Fruit fly (Drosophila melanogaster) whole organism, embryonic: Measurements from ENCODE around the gene mRpS18B.

ENCODE experiments used
- Abd-B ChIP-seq: fragments of 200-800 bp; sonication (Bioruptor generic); optimal IDR thresholded peaks from 2 replicates; lab custom pipeline; 2018; ENCODE audit warnings: missing biosample characterization, mild to moderate bottlenecking, missing genetic modification characterization, moderate library complexity
- CG10147 ChIP-seq: fragments of 200-800 bp; sonication (Bioruptor generic); optimal IDR thresholded peaks from 2 replicates; lab custom pipeline; 2019; ENCODE audit warnings: missing biosample characterization, mild to moderate bottlenecking, missing genetic modification characterization, moderate library complexity
- CG10209 ChIP-seq: fragments of 200-800 bp; sonication (Bioruptor generic); optimal IDR thresholded peaks from 3 replicates; lab custom pipeline; 2017; ENCODE audit warnings: missing biosample characterization, mild to moderate bottlenecking, missing genetic modification characterization, missing genetic modification reagents
- CG10543 ChIP-seq: fragments of 200-800 bp; sonication (Bioruptor generic); optimal IDR thresholded peaks from 3 replicates; lab custom pipeline; 2017; ENCODE audit warnings: missing biosample characterization, mild to moderate bottlenecking, missing genetic modification characterization, moderate library complexity
- CG11093 ChIP-seq: fragments of 200-800 bp; sonication (Bioruptor generic); IDR thresholded peaks from 3 replicates; pipeline ENCODE4 v1.3.6; 2022; ENCODE audit warnings: missing biosample characterization, missing genetic modification characterization
- CG11247 ChIP-seq: fragments of 200-800 bp; sonication (Bioruptor generic); IDR thresholded peaks from 2 replicates; pipeline ENCODE4 v1.3.6; 2022; ENCODE audit warnings: missing biosample characterization, missing genetic modification characterization
- CG11504 ChIP-seq: fragments of 200-800 bp; sonication (Bioruptor generic); optimal IDR thresholded peaks from 3 replicates; lab custom pipeline; 2019; ENCODE audit warnings: missing biosample characterization, mild to moderate bottlenecking, missing genetic modification characterization, moderate library complexity
- CG12071 ChIP-seq: fragments of 200-800 bp; sonication (Bioruptor generic); optimal IDR thresholded peaks from 3 replicates; lab custom pipeline; 2018; ENCODE audit warnings: missing biosample characterization, mild to moderate bottlenecking, missing genetic modification characterization
- CG13775 ChIP-seq: fragments of 200-800 bp; sonication (Bioruptor generic); optimal IDR thresholded peaks from 3 replicates; lab custom pipeline; 2017; ENCODE audit warnings: missing biosample characterization, mild to moderate bottlenecking, missing genetic modification characterization
- CG15073 ChIP-seq: fragments of 200-800 bp; sonication (Bioruptor generic); optimal IDR thresholded peaks from 2 replicates; lab custom pipeline; 2016; ENCODE audit warnings: missing biosample characterization, missing genetic modification characterization
- CG18599 ChIP-seq: fragments of 200-800 bp; sonication (Bioruptor generic); optimal IDR thresholded peaks from 3 replicates; lab custom pipeline; 2017; ENCODE audit warnings: missing biosample characterization, missing genetic modification characterization, mild to moderate bottlenecking, moderate library complexity, missing genetic modification reagents
- CG18619 ChIP-seq: fragments of 200-800 bp; sonication (Bioruptor generic); optimal IDR thresholded peaks from 3 replicates; lab custom pipeline; 2017; ENCODE audit warnings: missing biosample characterization, mild to moderate bottlenecking, missing genetic modification characterization
- CG32772 ChIP-seq: fragments of 200-800 bp; sonication (Bioruptor generic); IDR thresholded peaks from 2 replicates; pipeline ENCODE4 v1.3.6; 2022; ENCODE audit warnings: missing biosample characterization, missing genetic modification characterization
- CG3407 ChIP-seq: fragments of 200-800 bp; sonication (Bioruptor generic); optimal IDR thresholded peaks from 2 replicates; lab custom pipeline; 2018; ENCODE audit warnings: missing biosample characterization, mild to moderate bottlenecking, missing genetic modification characterization
- CG5953 ChIP-seq: fragments of 200-800 bp; sonication (Bioruptor generic); IDR thresholded peaks from 2 replicates; pipeline ENCODE4 v1.3.6; 2022; ENCODE audit warnings: missing biosample characterization, missing genetic modification characterization
- CG6654 ChIP-seq: fragments of 200-800 bp; sonication (Bioruptor generic); optimal IDR thresholded peaks from 2 replicates; lab custom pipeline; 2017; ENCODE audit warnings: missing biosample characterization, mild to moderate bottlenecking, missing genetic modification characterization
- CG7372 ChIP-seq: fragments of 200-800 bp; sonication (Bioruptor generic); IDR thresholded peaks from 2 replicates; pipeline ENCODE4 v1.3.6; 2022; ENCODE audit warnings: missing biosample characterization, missing genetic modification characterization
- CG8290 ChIP-seq, 3 experiments: fragments of 200-800 bp; sonication (Bioruptor generic); optimal IDR thresholded peaks; 2 replicates each; lab custom pipeline; 2016 to 2019; ENCODE audit warnings: missing biosample characterization in 3 of 3, missing genetic modification characterization in 3 of 3, mild to moderate bottlenecking in 2 of 3, moderate library complexity in 1 of 3
- CG9727 ChIP-seq: fragments of 200-800 bp; sonication (Bioruptor generic); optimal IDR thresholded peaks from 3 replicates; lab custom pipeline; 2017; ENCODE audit warnings: missing biosample characterization, mild to moderate bottlenecking, missing genetic modification characterization
- CG9932 ChIP-seq: fragments of 200-800 bp; sonication (Bioruptor generic); IDR thresholded peaks from 2 replicates; pipeline ENCODE4 v1.3.6; 2022; ENCODE audit warnings: missing biosample characterization, missing genetic modification characterization
- CkIIα-i1 ChIP-seq: fragments of 200-800 bp; sonication (Bioruptor generic); IDR thresholded peaks from 2 replicates; pipeline ENCODE4 v1.3.6; 2022; ENCODE audit warnings: missing biosample characterization, missing genetic modification characterization
- D19A ChIP-seq: fragments of 200-800 bp; optimal IDR thresholded peaks from 3 replicates; lab custom pipeline; 2019; ENCODE audit warnings: missing biosample characterization, mild to moderate bottlenecking, missing genetic modification characterization, moderate library complexity
- Dbx ChIP-seq: fragments of 200-800 bp; sonication (Bioruptor generic); IDR thresholded peaks from 3 replicates; pipeline ENCODE4 v1.3.6; 2022; ENCODE audit warnings: missing biosample characterization, missing genetic modification characterization
- Dfd ChIP-seq, 2 experiments: fragments of >200 bp; optimal IDR thresholded peaks; 2 replicates each; lab custom pipeline; 2017; ENCODE audit warnings: missing biosample characterization in 2 of 2, missing genetic modification characterization in 2 of 2
- HLHmδ ChIP-seq: fragments of 200-800 bp; sonication (Bioruptor generic); optimal IDR thresholded peaks from 2 replicates; lab custom pipeline; 2018; ENCODE audit warnings: missing biosample characterization, mild to moderate bottlenecking, missing genetic modification characterization, moderate library complexity
- Hmr ChIP-seq: fragments of 200-800 bp; sonication (Bioruptor generic); optimal IDR thresholded peaks from 3 replicates; lab custom pipeline; 2017; ENCODE audit warnings: mild to moderate bottlenecking, missing biosample characterization, missing genetic modification reagents, missing genetic modification characterization
- Hr39 ChIP-seq: fragments of >200 bp; optimal IDR thresholded peaks from 2 replicates; lab custom pipeline; 2017
- Lim3 ChIP-seq: fragments of 200-800 bp; sonication (Bioruptor generic); IDR thresholded peaks from 2 replicates; pipeline ENCODE4 v1.3.6; 2022; ENCODE audit warnings: missing biosample characterization, missing genetic modification characterization
- MBD-R2 ChIP-seq: fragments of 200-800 bp; sonication (Bioruptor generic); IDR thresholded peaks from 2 replicates; pipeline ENCODE4 v1.3.6; 2022; ENCODE audit warnings: missing biosample characterization, missing genetic modification characterization
- Mes4 ChIP-seq: fragments of 200-800 bp; sonication (Bioruptor generic); optimal IDR thresholded peaks from 2 replicates; lab custom pipeline; 2016; ENCODE audit warnings: missing biosample characterization, missing genetic modification characterization
- Nf-YA ChIP-seq: fragments of 200-800 bp; sonication (Bioruptor generic); IDR thresholded peaks from 2 replicates; pipeline ENCODE4 v1.3.6; 2022; ENCODE audit warnings: missing biosample characterization, missing genetic modification characterization
- Oaz ChIP-seq: fragments of 200-800 bp; sonication (Bioruptor generic); IDR thresholded peaks from 2 replicates; pipeline ENCODE4 v1.3.6; 2022; ENCODE audit warnings: missing biosample characterization, missing genetic modification characterization
- bsh ChIP-seq, 2 experiments: fragments of 200-800 bp; sonication (Bioruptor generic); optimal IDR thresholded peaks; 2 replicates each; lab custom pipeline; 2017 to 2018; ENCODE audit warnings: mild to moderate bottlenecking in 2 of 2, missing biosample characterization in 2 of 2, missing genetic modification characterization in 2 of 2, moderate library complexity in 1 of 2
- btn ChIP-seq: fragments of 200-800 bp; sonication (Bioruptor generic); optimal IDR thresholded peaks from 2 replicates; lab custom pipeline; 2016; ENCODE audit warnings: missing biosample characterization, missing genetic modification characterization
- cad ChIP-seq: fragments of >200 bp; optimal IDR thresholded peaks from 2 replicates; lab custom pipeline; 2017; ENCODE audit warnings: missing biosample characterization, missing genetic modification characterization
- crc ChIP-seq: fragments of 200-800 bp; sonication (Bioruptor generic); optimal IDR thresholded peaks from 2 replicates; lab custom pipeline; 2016; ENCODE audit warnings: missing biosample characterization, missing genetic modification characterization
- croc ChIP-seq: fragments of 200-800 bp; sonication (Bioruptor generic); conservative IDR thresholded peaks from 3 replicates; pipeline ENCODE4 v1.3.6; 2022; ENCODE audit warnings: missing biosample characterization, missing genetic modification characterization
- dm ChIP-seq: fragments of 200-800 bp; sonication (Bioruptor generic); optimal IDR thresholded peaks from 3 replicates; lab custom pipeline; 2016; ENCODE audit warnings: missing biosample characterization, missing genetic modification characterization
- ftz-f1 ChIP-seq: fragments of 200-800 bp; sonication (Bioruptor generic); optimal IDR thresholded peaks from 2 replicates; lab custom pipeline; 2016; ENCODE audit warnings: missing biosample characterization, missing genetic modification characterization
- ham ChIP-seq: fragments of 200-800 bp; sonication (Bioruptor generic); IDR thresholded peaks from 2 replicates; pipeline ENCODE4 v1.3.6; 2022; ENCODE audit warnings: missing biosample characterization, missing genetic modification characterization
- jumu ChIP-seq: fragments of 200-800 bp; sonication (Bioruptor generic); optimal IDR thresholded peaks from 3 replicates; lab custom pipeline; 2016; ENCODE audit warnings: missing biosample characterization, missing genetic modification characterization
- lilli ChIP-seq: fragments of 200-800 bp; sonication (Bioruptor generic); optimal IDR thresholded peaks from 3 replicates; lab custom pipeline; 2016; ENCODE audit warnings: missing biosample characterization, missing genetic modification characterization
- phol ChIP-seq: fragments of 200-800 bp; sonication (Bioruptor generic); optimal IDR thresholded peaks from 3 replicates; lab custom pipeline; 2018; ENCODE audit warnings: missing biosample characterization, mild to moderate bottlenecking, missing genetic modification characterization, moderate library complexity
- seq ChIP-seq: fragments of 200-800 bp; sonication (Bioruptor generic); IDR thresholded peaks from 2 replicates; pipeline ENCODE4 v1.3.6; 2022; ENCODE audit warnings: missing biosample characterization, missing genetic modification characterization
- shn ChIP-seq: fragments of 200-800 bp; sonication (Bioruptor generic); optimal IDR thresholded peaks from 3 replicates; lab custom pipeline; 2016; ENCODE audit warnings: missing biosample characterization, missing genetic modification characterization
- slou ChIP-seq: fragments of 200-800 bp; sonication (Bioruptor generic); optimal IDR thresholded peaks from 3 replicates; lab custom pipeline; 2016; ENCODE audit warnings: missing biosample characterization, missing genetic modification characterization
- slp2 ChIP-seq: fragments of 200-800 bp; sonication (Bioruptor generic); optimal IDR thresholded peaks from 2 replicates; lab custom pipeline; 2016; ENCODE audit warnings: missing biosample characterization, missing genetic modification characterization
- toy ChIP-seq: fragments of 200-800 bp; sonication (Bioruptor generic); IDR thresholded peaks from 2 replicates; pipeline ENCODE4 v1.3.6; 2022; ENCODE audit warnings: missing biosample characterization, missing genetic modification characterization
- zen ChIP-seq: fragments of 200-800 bp; sonication (Bioruptor generic); optimal IDR thresholded peaks from 3 replicates; lab custom pipeline; 2018; ENCODE audit warnings: missing biosample characterization, mild to moderate bottlenecking, missing genetic modification characterization, moderate library complexity

The mRpS18B gene

DNA sequence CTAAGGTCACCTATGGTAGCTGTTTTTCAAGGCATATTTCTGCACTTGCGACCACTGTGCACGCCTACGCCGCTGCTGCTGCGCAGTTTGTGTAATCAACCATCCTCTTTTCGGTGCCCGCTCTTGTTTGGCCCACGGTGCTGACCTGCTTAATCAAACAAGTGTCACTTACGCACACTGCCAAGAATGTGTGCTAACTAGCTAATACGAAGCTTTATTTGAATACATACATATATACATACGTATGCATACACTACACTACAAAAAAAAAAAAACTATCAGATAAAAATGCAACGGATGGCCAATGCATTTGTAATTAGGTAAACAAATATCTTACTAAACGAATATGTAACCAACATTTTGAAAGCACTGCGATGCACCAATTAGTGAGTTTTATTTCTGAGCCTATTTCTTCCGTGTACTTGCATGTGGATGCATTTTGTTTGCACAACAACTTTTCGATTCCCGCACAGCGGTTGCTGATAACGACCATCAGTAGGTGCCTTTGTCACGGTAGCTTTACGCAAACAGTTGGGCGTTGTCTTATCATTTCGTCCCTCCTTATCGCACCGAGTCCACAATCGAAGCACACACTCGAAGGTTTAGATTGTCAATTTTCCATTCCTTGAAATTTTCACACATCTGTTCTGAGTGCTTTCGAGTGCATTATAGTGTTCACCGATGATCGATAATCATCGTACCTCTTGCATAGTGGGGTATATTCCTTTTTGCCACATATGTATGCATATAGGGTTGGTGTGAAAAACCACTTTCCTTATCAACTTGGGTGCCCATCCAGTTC is 10.6 kb downstream of the mRpS18B start (continued):
- peak; percentile 80 for TF ChIP-seq lilli (GFP tag; lab: Kevin White, UChicago)
- peak; percentile 78 for TF ChIP-seq dm
- peak; percentile 86 for TF ChIP-seq CG10209 (GFP tag; lab: Kevin White, UChicago)
- TF ChIP-seq CG11247 (GFP tag; lab: Robert Waterston, UW), result peak; percentile 63; the same call in 1 of the 2 replicates
- TF ChIP-seq phol (tag; lab: Kevin White, UChicago), result peak; percentile 83
- TF ChIP-seq Dfd (GFP tag; optimal IDR thresholded peaks at IDR 0.05; lab: Kevin White, UChicago), result no peak
- peak; percentile 57 for TF ChIP-seq slp2 (GFP tag; lab: Kevin White, UChicago)
- TF ChIP-seq Hmr, result peak; percentile 81
- peak; percentile 67 for TF ChIP-seq btn (GFP tag; lab: Kevin White, UChicago)
- TF ChIP-seq CG18619 (GFP tag; lab: Kevin White, UChicago), result peak; percentile 84
- peak; percentile 47 for TF ChIP-seq shn (GFP tag; lab: Kevin White, UChicago)
- no peak for TF ChIP-seq Hr39 (lab: Kevin White, UChicago)
- TF ChIP-seq seq, result peak; percentile 90
- peak; percentile 73 for TF ChIP-seq Nf-YA
- peak; percentile 64 for TF ChIP-seq ftz-f1 (GFP tag; lab: Kevin White, UChicago)
- peak; percentile 37 for TF ChIP-seq Abd-B (GFP tag; lab: Kevin White, UChicago)
- TF ChIP-seq CG6654, result peak; percentile 75
- TF ChIP-seq Oaz (GFP tag; lab: Robert Waterston, UW), result peak; percentile 80
- no peak for TF ChIP-seq cad (GFP tag; lab: Kevin White, UChicago)
- TF ChIP-seq CG10147, result peak; percentile 70
- peak; percentile 83 for TF ChIP-seq CG7372 (GFP tag; lab: Robert Waterston, UW)
- peak; percentile 58 for TF ChIP-seq crc (GFP tag; lab: Kevin White, UChicago)
- TF ChIP-seq slou (GFP tag; lab: Kevin White, UChicago), result no peak
- TF ChIP-seq HLHmδ, result peak; percentile 79
- TF ChIP-seq CG3407 (GFP tag; lab: Kevin White, UChicago), result peak; percentile 83
- TF ChIP-seq CG11504 (tag; lab: Kevin White, UChicago), result peak; percentile 86
- TF ChIP-seq D19A (tag; lab: Kevin White, UChicago), result peak; percentile 60
- TF ChIP-seq CG32772 (GFP tag; lab: Robert Waterston, UW), result peak; percentile 85
- peak; percentile 83 for TF ChIP-seq CG5953
- peak; percentile 78 for TF ChIP-seq Mes4 (GFP tag; lab: Kevin White, UChicago)
- TF ChIP-seq CG9932 (GFP tag; lab: Robert Waterston, UW), result peak; percentile 50
- peak; percentile 61 for TF ChIP-seq toy (GFP tag; lab: Robert Waterston, UW)
- peak; percentile 47; the same call in 1 of the 2 replicates for TF ChIP-seq MBD-R2 (GFP tag; lab: Robert Waterston, UW)
- peak; percentile 61 for TF ChIP-seq CG13775
- no peak for TF ChIP-seq ham (GFP tag; lab: Robert Waterston, UW)
- peak; percentile 77 for TF ChIP-seq CG9727
- peak; percentile 87 for TF ChIP-seq CG18599 (GFP tag; lab: Kevin White, UChicago)
- TF ChIP-seq CG11093, result peak; percentile 84
- TF ChIP-seq croc (GFP tag; lab: Robert Waterston, UW), result peak; percentile 82
- 0 out of 2 replicates have a peak, but pooled peaks have one; percentile 7 for TF ChIP-seq Lim3 (GFP tag; lab: Robert Waterston, UW)
- TF ChIP-seq bsh (GFP tag; optimal IDR thresholded peaks at IDR 0.05; lab: Kevin White, UChicago), result peak; percentile 61 to 89
- TF ChIP-seq CkIIα-i1 (GFP tag; lab: Robert Waterston, UW), result no peak
- TF ChIP-seq jumu (GFP tag; lab: Kevin White, UChicago), result peak; percentile 76
- peak; percentile 83 for TF ChIP-seq CG12071 (GFP tag; lab: Kevin White, UChicago)
- peak; percentile 71 for TF ChIP-seq zen (tag; lab: Kevin White, UChicago)
- peak; percentile 70 for TF ChIP-seq CG10543 (GFP tag; lab: Kevin White, UChicago)
- TF ChIP-seq CG8290 (GFP tag; optimal IDR thresholded peaks at IDR 0.05; lab: Kevin White, UChicago), result peak; percentile 27
- TF ChIP-seq CG8290 (tag; optimal IDR thresholded peaks at IDR 0.05; lab: Kevin White, UChicago), result peak; percentile 21 to 63
- TF ChIP-seq Dbx (GFP tag; lab: Robert Waterston, UW), result peak; percentile 77
- peak; percentile 40 for TF ChIP-seq CG15073
